Worm (Caenorhabditis elegans): ENCODE data around the gene R10E9.2.

R10E9.2 gene

ce11 chrIII:3970395-3970794 is 6.3 kb upstream of the R10E9.2 start:
- no peak for TF ChIP-seq B0310.2 (tag; optimal IDR thresholded peaks at IDR 0.05)
- TF ChIP-seq pes-1 (GFP tag; IDR thresholded peaks at IDR 0.05) = no peak
- TF ChIP-seq ceh-36 (tag; optimal IDR thresholded peaks at IDR 0.05) = no peak

ce11 chrIII:3969133-3969532 is 5.0 kb upstream of the R10E9.2 start:
- no peak for TF ChIP-seq ets-7 (tag; optimal IDR thresholded peaks at IDR 0.05)
- no peak for TF ChIP-seq F13C5.2 (tag; optimal IDR thresholded peaks at IDR 0.05)
- TF ChIP-seq ceh-13 (GFP tag; optimal IDR thresholded peaks at IDR 0.05) = no peak
- TF ChIP-seq tbx-11 (GFP tag; IDR thresholded peaks at IDR 0.05) = no peak
- no peak for TF ChIP-seq pes-1 (GFP tag; IDR thresholded peaks at IDR 0.05)
- TF ChIP-seq hnd-1 (tag; optimal IDR thresholded peaks at IDR 0.05) = no peak
- no peak for TF ChIP-seq flt-1 (GFP tag; IDR thresholded peaks at IDR 0.05)
- TF ChIP-seq tra-4 (tag; optimal IDR thresholded peaks at IDR 0.05) = no peak
- TF ChIP-seq B0310.2 (tag; optimal IDR thresholded peaks at IDR 0.05) = no peak
- no peak for TF ChIP-seq scrt-1 (GFP tag; IDR thresholded peaks at IDR 0.05)
- TF ChIP-seq tbx-37 (GFP tag; conservative IDR thresholded peaks at IDR 0.05) = no peak

ce11 chrIII:3966143-3966542 is 2.0 kb upstream of the R10E9.2 start:
- TF ChIP-seq ama-1 (optimal IDR thresholded peaks at IDR 0.05) = no peak
- TF ChIP-seq tbx-11 (GFP tag; IDR thresholded peaks at IDR 0.05) = no peak
- no peak for TF ChIP-seq scrt-1 (GFP tag; IDR thresholded peaks at IDR 0.05)
- TF ChIP-seq hmg-4 (GFP tag; optimal IDR thresholded peaks at IDR 0.05) = no peak
- TF ChIP-seq ets-7 (tag; optimal IDR thresholded peaks at IDR 0.05) = no peak
- TF ChIP-seq tra-4 (tag; optimal IDR thresholded peaks at IDR 0.05) = no peak
- TF ChIP-seq F13C5.2 (tag; optimal IDR thresholded peaks at IDR 0.05) = no peak

ce11 chrIII:3959987-3960386 is 4.2 kb downstream of the R10E9.2 start, which contains the start of gene R10E9.3:
Gene R10E9.3 (plus strand): TSS chrIII:3960221.
- TF ChIP-seq tbx-37 (GFP tag; conservative IDR thresholded peaks at IDR 0.05) (no peak), aly-1 (tag; optimal IDR thresholded peaks at IDR 0.05) (no peak), ets-7 (tag; optimal IDR thresholded peaks at IDR 0.05) (no peak), scrt-1 (GFP tag; IDR thresholded peaks at IDR 0.05) (no peak), pes-1 (GFP tag; IDR thresholded peaks at IDR 0.05) (no peak), ceh-13 (GFP tag; optimal IDR thresholded peaks at IDR 0.05) (no peak), F13C5.2 (tag; optimal IDR thresholded peaks at IDR 0.05) (no peak), B0310.2 (tag; optimal IDR thresholded peaks at IDR 0.05) (no peak), tbx-11 (GFP tag; IDR thresholded peaks at IDR 0.05) (no peak)

ce11 chrIII:3959206-3959605 is 4.9 kb downstream of the R10E9.2 start:
- TF ChIP-seq tra-4 (tag; optimal IDR thresholded peaks at IDR 0.05) (no peak), flt-1 (GFP tag; IDR thresholded peaks at IDR 0.05) (no peak), aly-1 (tag; optimal IDR thresholded peaks at IDR 0.05) (no peak), ceh-36 (tag; optimal IDR thresholded peaks at IDR 0.05) (no peak), B0310.2 (tag; optimal IDR thresholded peaks at IDR 0.05) (no peak), ama-1 (optimal IDR thresholded peaks at IDR 0.05) (no peak), ets-7 (tag; optimal IDR thresholded peaks at IDR 0.05) (no peak), hnd-1 (tag; optimal IDR thresholded peaks at IDR 0.05) (no peak), sea-1 (GFP tag; conservative IDR thresholded peaks at IDR 0.05) (no peak), tbx-37 (GFP tag; conservative IDR thresholded peaks at IDR 0.05) (no peak), ceh-13 (GFP tag; optimal IDR thresholded peaks at IDR 0.05) (no peak), F13C5.2 (tag; optimal IDR thresholded peaks at IDR 0.05) (no peak), hmbx-1 (tag; optimal IDR thresholded peaks at IDR 0.05) (no peak), pes-1 (GFP tag; IDR thresholded peaks at IDR 0.05) (no peak)

ce11 chrIII:3957850-3958249 is 6.3 kb downstream of the R10E9.2 start:
- TF ChIP-seq hmg-4 (GFP tag; optimal IDR thresholded peaks at IDR 0.05) (no peak), flt-1 (GFP tag; IDR thresholded peaks at IDR 0.05) (no peak)

ce11 chrIII:3957119-3957739 is 6.9 kb downstream of the R10E9.2 start:
- no peak for TF ChIP-seq pes-1 (GFP tag; IDR thresholded peaks at IDR 0.05)
- TF ChIP-seq aly-1 (tag; optimal IDR thresholded peaks at IDR 0.05) = no peak
- no peak for TF ChIP-seq sea-1 (GFP tag; conservative IDR thresholded peaks at IDR 0.05)
- TF ChIP-seq flt-1 (GFP tag; IDR thresholded peaks at IDR 0.05) = no peak
- no peak for TF ChIP-seq hmbx-1 (tag; optimal IDR thresholded peaks at IDR 0.05)
- TF ChIP-seq hmg-4 (GFP tag; optimal IDR thresholded peaks at IDR 0.05) = no peak
- TF ChIP-seq hnd-1 (tag; optimal IDR thresholded peaks at IDR 0.05) = no peak
- TF ChIP-seq tra-4 (tag; optimal IDR thresholded peaks at IDR 0.05) = no peak
- TF ChIP-seq tbx-11 (GFP tag; IDR thresholded peaks at IDR 0.05) = no peak
- TF ChIP-seq tbx-37 (GFP tag; conservative IDR thresholded peaks at IDR 0.05) = no peak
- no peak for TF ChIP-seq B0310.2 (tag; optimal IDR thresholded peaks at IDR 0.05)
- no peak for TF ChIP-seq scrt-1 (GFP tag; IDR thresholded peaks at IDR 0.05)
- TF ChIP-seq F13C5.2 (tag; optimal IDR thresholded peaks at IDR 0.05) = no peak
- TF ChIP-seq ama-1 (optimal IDR thresholded peaks at IDR 0.05) = no peak

- TF ChIP-seq flt-1 (GFP tag; IDR thresholded peaks at IDR 0.05) (no peak), B0310.2 (tag; optimal IDR thresholded peaks at IDR 0.05) (no peak), scrt-1 (GFP tag; IDR thresholded peaks at IDR 0.05) (no peak), tbx-37 (GFP tag; conservative IDR thresholded peaks at IDR 0.05) (no peak), F13C5.2 (tag; optimal IDR thresholded peaks at IDR 0.05) (no peak), ceh-13 (GFP tag; optimal IDR thresholded peaks at IDR 0.05) (no peak), aly-1 (tag; optimal IDR thresholded peaks at IDR 0.05) (no peak), hnd-1 (tag; optimal IDR thresholded peaks at IDR 0.05) (no peak), ets-7 (tag; optimal IDR thresholded peaks at IDR 0.05) (no peak), hmg-4 (GFP tag; optimal IDR thresholded peaks at IDR 0.05) (no peak), hmbx-1 (tag; optimal IDR thresholded peaks at IDR 0.05) (no peak), tra-4 (tag; optimal IDR thresholded peaks at IDR 0.05) (no peak), ama-1 (optimal IDR thresholded peaks at IDR 0.05) (no peak), sea-1 (GFP tag; conservative IDR thresholded peaks at IDR 0.05) (no peak), pes-1 (GFP tag; IDR thresholded peaks at IDR 0.05) (no peak), ceh-36 (tag; optimal IDR thresholded peaks at IDR 0.05) (no peak), tbx-11 (GFP tag; IDR thresholded peaks at IDR 0.05) (no peak)
These were observed 7.8 kb downstream of the R10E9.2 start, which contains the start of gene F37A8.5 for ce11 chrIII:3956293-3956692. Gene F37A8.5 (plus strand): TSS chrIII:3956624.

Data from whole organism, early embryonic.